Fruit fly (Drosophila melanogaster): Measurements from ENCODE around the gene nkd.

nkd gene

DNA sequence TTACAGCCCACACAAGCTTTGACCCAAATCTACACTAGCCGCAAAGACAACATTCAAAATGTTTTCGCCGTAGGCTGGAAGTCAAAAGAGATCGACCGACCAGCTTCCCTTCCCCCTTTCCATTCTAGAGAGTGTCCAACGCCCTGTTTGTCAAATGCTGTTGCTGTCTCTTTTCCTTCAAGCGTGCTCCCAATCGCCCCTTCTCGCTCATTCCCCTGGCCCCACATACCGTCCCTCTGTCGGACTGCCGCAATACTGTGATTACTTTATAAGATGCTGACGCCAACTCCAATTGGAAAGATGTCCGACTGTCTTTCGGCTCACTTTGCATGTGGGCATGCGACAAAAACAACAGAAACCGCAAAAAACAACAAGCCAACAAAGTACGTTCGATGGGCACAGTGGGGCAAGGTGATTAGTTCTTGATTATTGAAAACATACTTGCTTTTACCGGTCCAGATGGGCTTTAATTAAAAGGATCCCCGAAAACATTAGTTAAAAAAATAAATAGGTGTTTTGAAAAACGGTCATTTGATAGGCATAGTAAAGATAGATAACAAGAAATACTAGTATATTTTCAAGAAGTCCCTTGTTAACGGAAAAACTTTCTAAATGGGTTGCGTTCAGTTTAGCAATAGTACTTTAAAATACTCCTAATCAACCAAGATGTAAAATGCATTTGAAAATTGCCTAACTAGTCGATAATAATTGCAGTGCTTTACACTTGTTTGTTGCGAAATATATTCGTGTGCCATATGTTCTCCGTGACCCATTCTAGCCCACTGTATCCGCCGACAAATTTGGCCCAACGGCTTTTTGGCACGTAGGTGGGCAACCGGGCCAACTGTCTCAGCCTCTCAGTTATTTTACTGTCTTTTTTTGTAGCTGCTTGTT, 34.8 kb upstream of the nkd start (continued):
- TF ChIP-seq nau (GFP tag; optimal IDR thresholded peaks at IDR 0.05): no peak
- TF ChIP-seq sqz (GFP tag; optimal IDR thresholded peaks at IDR 0.05): no peak
- TF ChIP-seq Antp (GFP tag; optimal IDR thresholded peaks at IDR 0.05): no peak
- TF ChIP-seq CG1792 (GFP tag; optimal IDR thresholded peaks at IDR 0.05): no peak
- TF ChIP-seq CG34422 (GFP tag; IDR thresholded peaks at IDR 0.05): no peak
- no peak for TF ChIP-seq CG3163 (GFP tag; optimal IDR thresholded peaks at IDR 0.05)
- peak; percentile 26 for TF ChIP-seq abd-A (tag; optimal IDR thresholded peaks at IDR 0.05)
- TF ChIP-seq CG4360 (GFP tag; IDR thresholded peaks at IDR 0.05): no peak
- no peak for TF ChIP-seq CG6175 (GFP tag; IDR thresholded peaks at IDR 0.05)
- TF ChIP-seq bab2 (GFP tag; optimal IDR thresholded peaks at IDR 0.05): no peak
- TF ChIP-seq CG1832 (GFP tag; optimal IDR thresholded peaks at IDR 0.05): peak; percentile 77
- TF ChIP-seq CG33213 (GFP tag; optimal IDR thresholded peaks at IDR 0.05): no peak
- TF ChIP-seq CG13894 (tag; optimal IDR thresholded peaks at IDR 0.05): peak; percentile 41
- peak; percentile 47 for TF ChIP-seq Rfx (GFP tag; IDR thresholded peaks at IDR 0.05)
- TF ChIP-seq CG34376 (GFP tag; optimal IDR thresholded peaks at IDR 0.05): no peak
- TF ChIP-seq ewg (GFP tag; optimal IDR thresholded peaks at IDR 0.05): peak; percentile 4
- no peak for TF ChIP-seq C15 (GFP tag; IDR thresholded peaks at IDR 0.05)
- no peak for TF ChIP-seq CG13287 (GFP tag; IDR thresholded peaks at IDR 0.05; ENCODE audit: partially characterized antibody)
- peak; percentile 28 for TF ChIP-seq CG9609 (GFP tag; optimal IDR thresholded peaks at IDR 0.05)
- no peak for TF ChIP-seq CG7745 (tag; optimal IDR thresholded peaks at IDR 0.05)
- no peak for TF ChIP-seq amos (GFP tag; IDR thresholded peaks at IDR 0.05; ENCODE audit: partially characterized antibody)
- no peak for TF ChIP-seq unpg (GFP tag; optimal IDR thresholded peaks at IDR 0.05)
- TF ChIP-seq crp (GFP tag; optimal IDR thresholded peaks at IDR 0.05): no peak
- no peak for TF ChIP-seq CG42726 (GFP tag; IDR thresholded peaks at IDR 0.05; ENCODE audit: partially characterized antibody)
- no peak for TF ChIP-seq Rx (GFP tag; IDR thresholded peaks at IDR 0.05)
- no peak for TF ChIP-seq CG1233 (GFP tag; optimal IDR thresholded peaks at IDR 0.05)
- TF ChIP-seq CG17802 (tag; optimal IDR thresholded peaks at IDR 0.05): no peak
- peak; percentile 59 for TF ChIP-seq dmrt99B (tag; optimal IDR thresholded peaks at IDR 0.05)
- peak; percentile 56 for TF ChIP-seq CG2120 (GFP tag; optimal IDR thresholded peaks at IDR 0.05)
- TF ChIP-seq Nf-YA (GFP tag; IDR thresholded peaks at IDR 0.05): no peak
- no peak for TF ChIP-seq hbn (GFP tag; IDR thresholded peaks at IDR 0.05; ENCODE audit: partially characterized antibody)
- no peak for TF ChIP-seq CG13123 (GFP tag; optimal IDR thresholded peaks at IDR 0.05)
- no peak for TF ChIP-seq CG6254 (GFP tag; optimal IDR thresholded peaks at IDR 0.05)
- TF ChIP-seq E2f2 (GFP tag; IDR thresholded peaks at IDR 0.05): 0 out of 2 replicates have a peak, but pooled peaks have one; percentile 9
- TF ChIP-seq CG31365 (tag; optimal IDR thresholded peaks at IDR 0.05): no peak
- peak; percentile 31 for TF ChIP-seq CG8924 (tag; optimal IDR thresholded peaks at IDR 0.05)
- TF ChIP-seq esg (GFP tag; conservative IDR thresholded peaks at IDR 0.05): 0 out of 2 replicates have a peak, but pooled peaks have one; percentile 9
- no peak for TF ChIP-seq CG11247 (GFP tag; IDR thresholded peaks at IDR 0.05)
- TF ChIP-seq Hsf (GFP tag; optimal IDR thresholded peaks at IDR 0.05): peak; percentile 42
- no peak for TF ChIP-seq gfzf (GFP tag; optimal IDR thresholded peaks at IDR 0.05)
- no peak for TF ChIP-seq CG11723 (GFP tag; optimal IDR thresholded peaks at IDR 0.05)
- TF ChIP-seq Sry-β (GFP tag; optimal IDR thresholded peaks at IDR 0.05): no peak
- TF ChIP-seq Hmx (GFP tag; optimal IDR thresholded peaks at IDR 0.05): no peak
- TF ChIP-seq CG8089 (GFP tag; optimal IDR thresholded peaks at IDR 0.05): no peak
- no peak for TF ChIP-seq Mes4 (GFP tag; optimal IDR thresholded peaks at IDR 0.05)
- TF ChIP-seq jing (GFP tag; optimal IDR thresholded peaks at IDR 0.05): no peak
- TF ChIP-seq Mrtf (GFP tag; IDR thresholded peaks at IDR 0.05): no peak
- TF ChIP-seq CG10209 (GFP tag; optimal IDR thresholded peaks at IDR 0.05): peak; percentile 15
- TF ChIP-seq CG16863 (GFP tag; optimal IDR thresholded peaks at IDR 0.05): peak; percentile 7
